Worm (Caenorhabditis elegans) whole organism, mixed stage, embryonic: ENCODE results near the gene Y116F11A.6.

Experiments
- ceh-43 ChIP-seq: fragments of 200-800 bp; sonication (Bioruptor generic); optimal IDR thresholded peaks from 2 replicates; lab custom pipeline; 2018; ENCODE audit warnings: mild to moderate bottlenecking, missing genetic modification characterization, moderate library complexity, missing compliant biosample characterization
- elt-1 ChIP-seq: sonication (generic microtip); optimal IDR thresholded peaks from 2 replicates; lab custom pipeline; 2017; ENCODE audit warnings: missing genetic modification characterization, mild to moderate bottlenecking, missing compliant biosample characterization, antibody characterized with exemption, moderate library complexity, borderline replicate concordance; ENCODE audit not compliant: insufficient read depth
- mep-1 ChIP-seq: fragments of 150-350 bp; optimal IDR thresholded peaks from 2 replicates; lab custom pipeline; 2017; ENCODE audit warnings: missing biosample characterization, missing genetic modification reagents, missing genetic modification characterization, inconsistent platforms
- mls-2 ChIP-seq: sonication (generic microtip); optimal IDR thresholded peaks from 2 replicates; lab custom pipeline; 2016; ENCODE audit warnings: mild to moderate bottlenecking, missing genetic modification characterization, moderate library complexity, missing compliant biosample characterization
- nhr-12 ChIP-seq: fragments of 150-350 bp; optimal IDR thresholded peaks from 2 replicates; lab custom pipeline; 2014; ENCODE audit warnings: missing biosample characterization, missing genetic modification characterization
- nhr-237 ChIP-seq: fragments of 150-350 bp; optimal IDR thresholded peaks from 2 replicates; lab custom pipeline; 2014; ENCODE audit warnings: missing biosample characterization, missing genetic modification characterization
- pha-4 ChIP-seq: fragments of 150-350 bp; optimal IDR thresholded peaks from 2 replicates; lab custom pipeline; 2018; ENCODE audit warnings: missing biosample characterization, missing genetic modification reagents, missing genetic modification characterization
- sem-2 ChIP-seq: fragments of 200-800 bp; sonication (Bioruptor generic); optimal IDR thresholded peaks from 2 replicates; lab custom pipeline; 2018; ENCODE audit warnings: mild to moderate bottlenecking, missing genetic modification characterization, missing compliant biosample characterization
- snpc-4 ChIP-seq: fragments of 150-350 bp; optimal IDR thresholded peaks from 2 replicates; lab custom pipeline; 2014; ENCODE audit warnings: missing biosample characterization, missing genetic modification characterization
- sptf-1 ChIP-seq: sonication (generic microtip); optimal IDR thresholded peaks from 2 replicates; lab custom pipeline; 2017; ENCODE audit warnings: mild to moderate bottlenecking, missing genetic modification characterization, moderate library complexity, missing compliant biosample characterization
- ztf-11 ChIP-seq: fragments of 150-350 bp; optimal IDR thresholded peaks from 2 replicates; lab custom pipeline; 2014; ENCODE audit warnings: missing biosample characterization, missing genetic modification characterization

DNA sequence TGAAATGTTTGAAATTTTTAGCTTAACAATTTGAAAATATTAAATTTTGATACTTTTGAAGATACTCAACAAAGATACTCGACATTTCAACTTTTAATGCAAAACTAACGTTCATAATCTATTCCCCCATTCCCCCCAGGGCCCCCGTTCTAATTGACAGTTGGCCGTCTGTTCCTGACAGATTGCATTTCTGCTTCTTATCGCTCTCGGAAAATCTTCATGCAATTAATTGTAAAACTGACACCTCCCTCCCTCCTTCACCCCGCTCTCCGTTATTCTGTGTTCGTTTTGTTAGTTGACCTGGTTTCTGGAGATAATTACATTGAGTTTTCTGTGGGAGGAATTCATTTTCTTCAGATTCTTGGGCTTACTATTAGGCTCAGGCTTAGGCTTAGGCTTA, 1.4 kb upstream of the Y116F11A.6 start:
- TF ChIP-seq mls-2 (no peak), pha-4 (tag; lab: Kevin White, UChicago) (no peak), sem-2 (GFP tag; lab: Kevin White, UChicago) (no peak), nhr-237 (tag; lab: Kevin White, UChicago) (no peak), nhr-12 (no peak), sptf-1 (no peak), ceh-43 (no peak), snpc-4 (no peak), elt-1 (tag; lab: Kevin White, UChicago) (no peak), mep-1 (tag; lab: Kevin White, UChicago) (no peak), ztf-11 (tag; lab: Kevin White, UChicago) (no peak)
